Worm (Caenorhabditis elegans): ENCODE results near the gene acl-2.

DNA sequence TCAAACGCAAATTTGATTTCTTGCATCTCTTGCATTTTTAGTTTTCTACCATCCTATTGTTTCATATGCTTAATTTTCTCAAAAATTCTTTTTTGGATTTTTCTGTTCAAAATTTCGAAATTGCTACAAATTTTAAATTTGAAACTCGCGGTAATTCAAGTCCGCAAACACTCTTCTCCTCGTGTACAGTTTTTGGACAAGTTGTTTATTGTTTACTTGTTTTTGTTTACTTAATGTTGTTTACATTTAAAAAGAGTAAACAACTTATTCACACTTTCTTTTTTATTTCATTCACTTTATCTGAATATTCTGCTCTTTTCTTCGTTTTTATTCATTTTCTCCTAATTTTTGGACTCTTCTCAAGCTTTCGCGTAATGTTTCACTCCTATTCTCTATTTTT, 12.6 kb downstream of the acl-2 start:
- TF ChIP-seq elt-3 (tag; optimal IDR thresholded peaks at IDR 0.05) (no peak), F13H6.1 (tag; optimal IDR thresholded peaks at IDR 0.05) (no peak)

Data from whole organism, L2 larva.